Fruit fly (Drosophila melanogaster) whole organism: ENCODE measurements around the gene NK7.1.
A peak's percentile ranks its signal among the peaks of the same experiment; 100 is the strongest.

Experiments
- CG8478 ChIP-seq: fragments of >200 bp; optimal IDR thresholded peaks from 2 replicates; lab custom pipeline; 2018; ENCODE audit warnings: inconsistent platforms
- Dll ChIP-seq: fragments of >200 bp; optimal IDR thresholded peaks from 2 replicates; lab custom pipeline; 2017
- EcR ChIP-seq, 2 experiments: fragments of >200 bp; optimal IDR thresholded peaks; 2 replicates each; lab custom pipeline; 2017; ENCODE audit warnings: missing biosample characterization in 2 of 2, missing genetic modification characterization in 2 of 2, missing genetic modification reagents in 2 of 2
- pan ChIP-seq: fragments of >200 bp; optimal IDR thresholded peaks from 2 replicates; lab custom pipeline; 2017
- psq ChIP-seq: fragments of >200 bp; optimal IDR thresholded peaks from 2 replicates; lab custom pipeline; 2017
- usp ChIP-seq: fragments of >200 bp; optimal IDR thresholded peaks from 2 replicates; lab custom pipeline; 2017; ENCODE audit warnings: missing biosample characterization, missing genetic modification characterization, mixed read lengths

Gene NK7.1

dm6 chr3R:14284422-14284760 is 88.4 kb downstream of the NK7.1 start:
- no peak for TF ChIP-seq usp (GFP tag; lab: Kevin White, UChicago)
- no peak for TF ChIP-seq pan
- no peak for TF ChIP-seq CG8478 (lab: Kevin White, UChicago)
- no peak for TF ChIP-seq EcR (GFP tag; optimal IDR thresholded peaks at IDR 0.05; lab: Kevin White, UChicago)
- no peak for TF ChIP-seq psq (lab: Kevin White, UChicago)
- TF ChIP-seq Dll (lab: Kevin White, UChicago): no peak

DNA sequence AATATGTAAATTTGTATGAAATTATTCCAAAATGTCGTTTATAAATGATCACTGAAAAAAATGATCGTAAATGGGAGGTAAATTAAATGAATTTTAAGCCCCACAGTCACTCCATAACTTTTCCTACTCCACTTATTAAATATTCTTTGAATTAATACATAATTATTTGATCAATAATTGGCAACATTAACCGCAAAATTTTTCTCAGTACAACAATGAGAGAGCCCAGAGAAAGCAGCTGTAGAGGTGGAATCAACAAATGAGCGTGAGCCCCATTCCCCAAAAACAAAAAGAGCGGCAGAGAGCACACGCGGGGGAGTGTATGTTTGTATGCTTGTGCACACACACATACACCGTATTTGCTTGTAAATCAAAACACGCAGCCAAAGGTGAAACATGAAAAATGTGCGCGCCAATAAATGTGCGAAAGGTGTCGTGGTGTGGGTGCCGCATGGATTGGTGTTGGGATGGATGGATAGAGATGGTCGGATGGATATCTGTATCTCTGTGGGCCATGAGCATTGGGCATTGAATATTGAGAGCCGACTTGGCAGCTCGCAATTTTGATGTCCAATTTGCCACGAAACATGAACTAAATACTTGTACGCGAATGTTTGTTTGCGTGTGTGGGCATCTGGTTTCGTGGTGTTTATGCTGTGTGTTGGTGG is 88.9 kb downstream of the NK7.1 start:
- no peak for TF ChIP-seq pan
- peak; percentile 92 for TF ChIP-seq Dll (lab: Kevin White, UChicago)

DNA sequence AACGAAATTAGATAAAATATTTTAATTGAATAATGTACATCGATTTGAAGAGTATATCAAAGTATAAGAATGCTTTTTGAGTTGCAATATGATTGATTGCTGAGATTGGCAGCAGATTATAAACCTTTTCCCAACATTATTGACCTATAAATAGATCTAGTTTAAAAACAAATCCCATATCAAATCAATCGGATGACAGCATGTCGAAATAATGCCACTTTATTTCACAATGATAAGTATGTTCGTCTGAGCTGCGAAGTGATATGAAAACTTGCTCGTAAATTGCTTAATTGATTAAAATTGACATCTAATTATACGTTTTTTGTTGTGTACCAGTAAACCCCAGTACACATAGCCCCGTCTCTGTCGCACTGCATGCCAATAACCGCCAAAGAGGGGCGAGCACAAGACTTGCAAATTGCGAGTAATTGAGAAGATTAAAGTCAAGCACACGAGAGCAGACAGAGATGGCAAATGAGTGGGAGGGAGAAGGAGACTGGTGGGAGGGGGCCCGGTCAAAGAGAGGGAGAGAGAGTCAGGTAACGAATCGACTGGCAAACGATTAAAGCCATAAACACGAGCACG is 89.6 kb downstream of the NK7.1 start:
- peak; percentile 27 for TF ChIP-seq Dll (lab: Kevin White, UChicago)
- no peak for TF ChIP-seq usp (GFP tag; lab: Kevin White, UChicago)

dm6 chr3R:14282215-14283041 is 90.3 kb downstream of the NK7.1 start:
- TF ChIP-seq CG8478 (lab: Kevin White, UChicago): no peak
- TF ChIP-seq usp (GFP tag; lab: Kevin White, UChicago): no peak
- no peak for TF ChIP-seq pan
- no peak for TF ChIP-seq Dll (lab: Kevin White, UChicago)
- TF ChIP-seq psq (lab: Kevin White, UChicago): no peak
- TF ChIP-seq EcR (GFP tag; optimal IDR thresholded peaks at IDR 0.05; lab: Kevin White, UChicago): no peak

dm6 chr3R:14280324-14280723 is 92.4 kb downstream of the NK7.1 start:
- TF ChIP-seq EcR (GFP tag; optimal IDR thresholded peaks at IDR 0.05; lab: Kevin White, UChicago) (no peak), CG8478 (lab: Kevin White, UChicago) (no peak), usp (GFP tag; lab: Kevin White, UChicago) (no peak), psq (lab: Kevin White, UChicago) (no peak), pan (no peak), Dll (lab: Kevin White, UChicago) (no peak)
